Worm (Caenorhabditis elegans): ENCODE results near the gene dnj-2.

Gene dnj-2

ce11 chrIV:11296787-11297186, 17.0 kb downstream of the dnj-2 start, which contains the start of gene mttu-1:
Gene mttu-1 (minus strand): TSS chrIV:11296887.
- no peak for TF ChIP-seq F13C5.2 (tag; optimal IDR thresholded peaks at IDR 0.05)
- no peak for TF ChIP-seq tbx-11 (GFP tag; IDR thresholded peaks at IDR 0.05)
- no peak for TF ChIP-seq hmbx-1 (tag; optimal IDR thresholded peaks at IDR 0.05)
- no peak for TF ChIP-seq flt-1 (GFP tag; IDR thresholded peaks at IDR 0.05)
- TF ChIP-seq tra-4 (tag; optimal IDR thresholded peaks at IDR 0.05) = no peak
- no peak for TF ChIP-seq ama-1 (optimal IDR thresholded peaks at IDR 0.05)
- no peak for TF ChIP-seq aly-1 (tag; optimal IDR thresholded peaks at IDR 0.05)
- no peak for TF ChIP-seq pes-1 (GFP tag; IDR thresholded peaks at IDR 0.05)
- no peak for TF ChIP-seq B0310.2 (tag; optimal IDR thresholded peaks at IDR 0.05)
- TF ChIP-seq tbx-37 (GFP tag; conservative IDR thresholded peaks at IDR 0.05) = no peak

- TF ChIP-seq tra-4 (tag; optimal IDR thresholded peaks at IDR 0.05) (no peak), tbx-37 (GFP tag; conservative IDR thresholded peaks at IDR 0.05) (no peak), hmg-4 (GFP tag; optimal IDR thresholded peaks at IDR 0.05) (no peak), flt-1 (GFP tag; IDR thresholded peaks at IDR 0.05) (no peak), pes-1 (GFP tag; IDR thresholded peaks at IDR 0.05) (no peak), scrt-1 (GFP tag; IDR thresholded peaks at IDR 0.05) (no peak), hnd-1 (tag; optimal IDR thresholded peaks at IDR 0.05) (no peak), aly-1 (tag; optimal IDR thresholded peaks at IDR 0.05) (no peak), tbx-11 (GFP tag; IDR thresholded peaks at IDR 0.05) (no peak), ceh-36 (tag; optimal IDR thresholded peaks at IDR 0.05) (no peak), ets-7 (tag; optimal IDR thresholded peaks at IDR 0.05) (no peak), ama-1 (optimal IDR thresholded peaks at IDR 0.05) (no peak), B0310.2 (tag; optimal IDR thresholded peaks at IDR 0.05) (no peak), hmbx-1 (tag; optimal IDR thresholded peaks at IDR 0.05) (no peak), F13C5.2 (tag; optimal IDR thresholded peaks at IDR 0.05) (no peak), ceh-13 (GFP tag; optimal IDR thresholded peaks at IDR 0.05) (no peak), sea-1 (GFP tag; conservative IDR thresholded peaks at IDR 0.05) (no peak)
These were observed 24.8 kb downstream of the dnj-2 start for ce11 chrIV:11288965-11289364.

ce11 chrIV:11287511-11287910, 26.3 kb downstream of the dnj-2 start, which contains the start of gene F54D1.6:
Gene F54D1.6 (plus strand): TSS chrIV:11287811.
- TF ChIP-seq ceh-13 (GFP tag; optimal IDR thresholded peaks at IDR 0.05) (no peak), scrt-1 (GFP tag; IDR thresholded peaks at IDR 0.05) (no peak), sea-1 (GFP tag; conservative IDR thresholded peaks at IDR 0.05) (no peak), tbx-37 (GFP tag; conservative IDR thresholded peaks at IDR 0.05) (no peak), hmg-4 (GFP tag; optimal IDR thresholded peaks at IDR 0.05) (no peak), tbx-11 (GFP tag; IDR thresholded peaks at IDR 0.05) (no peak), B0310.2 (tag; optimal IDR thresholded peaks at IDR 0.05) (no peak), hnd-1 (tag; optimal IDR thresholded peaks at IDR 0.05) (no peak), flt-1 (GFP tag; IDR thresholded peaks at IDR 0.05) (no peak)

ce11 chrIV:11286112-11286511, 27.7 kb downstream of the dnj-2 start:
- TF ChIP-seq ama-1 (optimal IDR thresholded peaks at IDR 0.05) = no peak
- no peak for TF ChIP-seq F13C5.2 (tag; optimal IDR thresholded peaks at IDR 0.05)
- no peak for TF ChIP-seq aly-1 (tag; optimal IDR thresholded peaks at IDR 0.05)
- TF ChIP-seq pes-1 (GFP tag; IDR thresholded peaks at IDR 0.05) = no peak
- TF ChIP-seq ceh-36 (tag; optimal IDR thresholded peaks at IDR 0.05) = no peak

ce11 chrIV:11285239-11285638, 28.5 kb downstream of the dnj-2 start:
- TF ChIP-seq tra-4 (tag; optimal IDR thresholded peaks at IDR 0.05) (no peak), ama-1 (optimal IDR thresholded peaks at IDR 0.05) (no peak), hmg-4 (GFP tag; optimal IDR thresholded peaks at IDR 0.05) (no peak), sea-1 (GFP tag; conservative IDR thresholded peaks at IDR 0.05) (no peak), aly-1 (tag; optimal IDR thresholded peaks at IDR 0.05) (no peak), tbx-37 (GFP tag; conservative IDR thresholded peaks at IDR 0.05) (no peak), hmbx-1 (tag; optimal IDR thresholded peaks at IDR 0.05) (no peak), ceh-36 (tag; optimal IDR thresholded peaks at IDR 0.05) (no peak), B0310.2 (tag; optimal IDR thresholded peaks at IDR 0.05) (no peak), hnd-1 (tag; optimal IDR thresholded peaks at IDR 0.05) (no peak), flt-1 (GFP tag; IDR thresholded peaks at IDR 0.05) (no peak), F13C5.2 (tag; optimal IDR thresholded peaks at IDR 0.05) (no peak), ets-7 (tag; optimal IDR thresholded peaks at IDR 0.05) (no peak)

ce11 chrIV:11284102-11284531, 29.7 kb downstream of the dnj-2 start:
- TF ChIP-seq hnd-1 (tag; optimal IDR thresholded peaks at IDR 0.05) (no peak), tbx-37 (GFP tag; conservative IDR thresholded peaks at IDR 0.05) (no peak), hmbx-1 (tag; optimal IDR thresholded peaks at IDR 0.05) (no peak), B0310.2 (tag; optimal IDR thresholded peaks at IDR 0.05) (no peak), pes-1 (GFP tag; IDR thresholded peaks at IDR 0.05) (no peak), hmg-4 (GFP tag; optimal IDR thresholded peaks at IDR 0.05) (no peak), ceh-13 (GFP tag; optimal IDR thresholded peaks at IDR 0.05) (no peak), tbx-11 (GFP tag; IDR thresholded peaks at IDR 0.05) (no peak), ama-1 (optimal IDR thresholded peaks at IDR 0.05) (no peak), ets-7 (tag; optimal IDR thresholded peaks at IDR 0.05) (no peak), flt-1 (GFP tag; IDR thresholded peaks at IDR 0.05) (no peak), sea-1 (GFP tag; conservative IDR thresholded peaks at IDR 0.05) (no peak), ceh-36 (tag; optimal IDR thresholded peaks at IDR 0.05) (no peak), F13C5.2 (tag; optimal IDR thresholded peaks at IDR 0.05) (no peak), tra-4 (tag; optimal IDR thresholded peaks at IDR 0.05) (no peak), scrt-1 (GFP tag; IDR thresholded peaks at IDR 0.05) (no peak), aly-1 (tag; optimal IDR thresholded peaks at IDR 0.05) (no peak)

ce11 chrIV:11276026-11276425, 37.8 kb downstream of the dnj-2 start:
- TF ChIP-seq ama-1 (optimal IDR thresholded peaks at IDR 0.05) = no peak
- no peak for TF ChIP-seq B0310.2 (tag; optimal IDR thresholded peaks at IDR 0.05)
- TF ChIP-seq aly-1 (tag; optimal IDR thresholded peaks at IDR 0.05) = no peak
- TF ChIP-seq tbx-37 (GFP tag; conservative IDR thresholded peaks at IDR 0.05) = no peak
- no peak for TF ChIP-seq ceh-13 (GFP tag; optimal IDR thresholded peaks at IDR 0.05)
- no peak for TF ChIP-seq scrt-1 (GFP tag; IDR thresholded peaks at IDR 0.05)
- no peak for TF ChIP-seq ceh-36 (tag; optimal IDR thresholded peaks at IDR 0.05)
- TF ChIP-seq flt-1 (GFP tag; IDR thresholded peaks at IDR 0.05) = no peak
- TF ChIP-seq tbx-11 (GFP tag; IDR thresholded peaks at IDR 0.05) = no peak
- TF ChIP-seq tra-4 (tag; optimal IDR thresholded peaks at IDR 0.05) = no peak
- TF ChIP-seq hmg-4 (GFP tag; optimal IDR thresholded peaks at IDR 0.05) = no peak
- no peak for TF ChIP-seq F13C5.2 (tag; optimal IDR thresholded peaks at IDR 0.05)
- no peak for TF ChIP-seq hmbx-1 (tag; optimal IDR thresholded peaks at IDR 0.05)
- TF ChIP-seq hnd-1 (tag; optimal IDR thresholded peaks at IDR 0.05) = no peak
- TF ChIP-seq ets-7 (tag; optimal IDR thresholded peaks at IDR 0.05) = no peak
- no peak for TF ChIP-seq pes-1 (GFP tag; IDR thresholded peaks at IDR 0.05)
- TF ChIP-seq sea-1 (GFP tag; conservative IDR thresholded peaks at IDR 0.05) = no peak

Measured in whole organism, early embryonic.